Worm (Caenorhabditis elegans) whole organism, L1 larva: ENCODE results near the gene vang-1.

Experiments used
- C04F5.9 ChIP-seq: sonication (generic microtip); optimal IDR thresholded peaks from 2 replicates; lab custom pipeline; 2016; ENCODE audit warnings: missing genetic modification characterization, missing compliant biosample characterization
- C34B4.2 ChIP-seq: sonication (generic microtip); optimal IDR thresholded peaks from 2 replicates; lab custom pipeline; 2017; ENCODE audit warnings: mild to moderate bottlenecking, missing genetic modification characterization, missing compliant biosample characterization
- alr-1 ChIP-seq: fragments of 200-800 bp; sonication (Bioruptor generic); optimal IDR thresholded peaks from 2 replicates; lab custom pipeline; 2018; ENCODE audit warnings: borderline replicate concordance, mild to moderate bottlenecking, missing genetic modification characterization, missing compliant biosample characterization
- aly-2 ChIP-seq: fragments of 150-350 bp; optimal IDR thresholded peaks from 2 replicates; lab custom pipeline; 2014; ENCODE audit warnings: missing biosample characterization, missing genetic modification characterization
- blmp-1 ChIP-seq: fragments of 150-350 bp; optimal IDR thresholded peaks from 2 replicates; lab custom pipeline; 2014; ENCODE audit warnings: missing biosample characterization, missing genetic modification characterization
- ceh-63 ChIP-seq: fragments of 200-800 bp; sonication (Bioruptor generic); optimal IDR thresholded peaks from 2 replicates; lab custom pipeline; 2018; ENCODE audit warnings: mild to moderate bottlenecking, missing genetic modification characterization, missing compliant biosample characterization
- ceh-82 ChIP-seq, 3 experiments: fragments of 150-350 bp in 1 of 3; sonication (generic microtip) in 2 of 3; optimal IDR thresholded peaks; 2 replicates each; lab custom pipeline; 2014 to 2017; ENCODE audit warnings: missing biosample characterization in 3 of 3, missing genetic modification characterization in 3 of 3
- ceh-88 ChIP-seq: fragments of 200-800 bp; sonication (Bioruptor generic); IDR thresholded peaks from 2 replicates; pipeline ENCODE4 v1.3.6; 2022; ENCODE audit warnings: missing genetic modification characterization, missing compliant biosample characterization
- ces-1 ChIP-seq: fragments of 150-350 bp; optimal IDR thresholded peaks from 2 replicates; lab custom pipeline; 2014; ENCODE audit warnings: missing biosample characterization, missing genetic modification reagents, missing genetic modification characterization
- dpl-1 ChIP-seq, 3 experiments: fragments of 150-350 bp in 2 of 3; sonication (generic microtip) in 1 of 3; optimal IDR thresholded peaks; 2 replicates each; lab custom pipeline; 2014 to 2017; ENCODE audit warnings: missing biosample characterization in 3 of 3, missing genetic modification characterization in 3 of 3, missing genetic modification reagents in 3 of 3
- efl-1 ChIP-seq, 4 experiments: fragments of 150-350 bp; optimal IDR thresholded peaks in 3 of 4; peaks in 1 of 4; 1 replicate in 1 of 4; 2 replicates in 3 of 4; lab custom pipeline; 2014; ENCODE audit warnings: missing biosample characterization in 2 of 4, missing genetic modification characterization in 2 of 4, missing genetic modification reagents in 2 of 4
- egl-27 ChIP-seq, 2 experiments: fragments of 150-350 bp in 1 of 2; sonication (generic microtip); optimal IDR thresholded peaks; 3 replicates each; lab custom pipeline; 2017 to 2018; ENCODE audit warnings: missing biosample characterization in 2 of 2, missing genetic modification characterization in 2 of 2, missing genetic modification reagents in 2 of 2
- elt-2 ChIP-seq: sonication (generic microtip); optimal IDR thresholded peaks from 2 replicates; lab custom pipeline; 2016; ENCODE audit warnings: missing genetic modification characterization, mild to moderate bottlenecking, inconsistent platforms, missing compliant biosample characterization, missing genetic modification reagents
- elt-3 ChIP-seq, 6 experiments: fragments of 150-350 bp in 1 of 6; sonication (generic microtip); optimal IDR thresholded peaks; 2 replicates each; lab custom pipeline; 2017 to 2018; ENCODE audit warnings: missing biosample characterization in 6 of 6, missing genetic modification characterization in 6 of 6, inconsistent platforms in 1 of 6
- ets-5 ChIP-seq: fragments of 200-800 bp; sonication (Bioruptor generic); IDR thresholded peaks from 2 replicates; pipeline ENCODE4 v1.3.6; 2022; ENCODE audit warnings: missing genetic modification characterization, missing compliant biosample characterization
- fkh-10 ChIP-seq: sonication (generic microtip); optimal IDR thresholded peaks from 2 replicates; lab custom pipeline; 2017; ENCODE audit warnings: missing biosample characterization, missing genetic modification reagents, missing genetic modification characterization
- grh-1 ChIP-seq: fragments of 200-800 bp; sonication (Bioruptor generic); IDR thresholded peaks from 2 replicates; pipeline ENCODE4 v1.3.6; 2022; ENCODE audit warnings: missing genetic modification reagents, missing genetic modification characterization, missing compliant biosample characterization
- hlh-17 ChIP-seq: fragments of 200-800 bp; sonication (Bioruptor generic); optimal IDR thresholded peaks from 2 replicates; lab custom pipeline; 2018; ENCODE audit warnings: missing genetic modification characterization, mild to moderate bottlenecking, missing compliant biosample characterization, moderate library complexity, borderline replicate concordance
- hlh-4 ChIP-seq: sonication (generic microtip); optimal IDR thresholded peaks from 2 replicates; lab custom pipeline; 2016; ENCODE audit warnings: mild to moderate bottlenecking, missing genetic modification characterization, missing compliant biosample characterization
- isw-1 ChIP-seq: fragments of 200-800 bp; sonication (Bioruptor generic); IDR thresholded peaks from 2 replicates; pipeline ENCODE4 v1.3.6; 2022; ENCODE audit warnings: missing genetic modification characterization, missing compliant biosample characterization
- lin-13 ChIP-seq: fragments of 150-350 bp; optimal IDR thresholded peaks from 2 replicates; lab custom pipeline; 2014; ENCODE audit warnings: missing biosample characterization, missing genetic modification reagents, missing genetic modification characterization
- lin-14 ChIP-seq: fragments of 200-800 bp; sonication (Bioruptor generic); optimal IDR thresholded peaks from 2 replicates; lab custom pipeline; 2018; ENCODE audit warnings: mild to moderate bottlenecking, missing genetic modification characterization, moderate library complexity, missing compliant biosample characterization
- lin-15B ChIP-seq: fragments of 150-350 bp; sonication (generic microtip); optimal IDR thresholded peaks from 3 replicates; lab custom pipeline; 2014; ENCODE audit warnings: missing biosample characterization, missing genetic modification characterization
- lin-35 ChIP-seq, 2 experiments: fragments of 150-350 bp; optimal IDR thresholded peaks; 2 replicates each; lab custom pipeline; 2014; ENCODE audit warnings: missing biosample characterization in 2 of 2, missing genetic modification characterization in 2 of 2, missing genetic modification reagents in 2 of 2
- mab-9 ChIP-seq: fragments of 200-800 bp; sonication (Bioruptor generic); IDR thresholded peaks from 2 replicates; pipeline ENCODE4 v1.3.6; 2022; ENCODE audit warnings: missing genetic modification reagents, missing genetic modification characterization, missing compliant biosample characterization
- mdl-1 ChIP-seq, 2 experiments: fragments of 150-350 bp; optimal IDR thresholded peaks; 2 replicates each; lab custom pipeline; 2014 to 2017; ENCODE audit warnings: missing biosample characterization in 2 of 2, missing genetic modification characterization in 2 of 2, inconsistent platforms in 1 of 2
- mef-2 ChIP-seq: fragments of 150-350 bp; optimal IDR thresholded peaks from 2 replicates; lab custom pipeline; 2014; ENCODE audit warnings: missing biosample characterization, missing genetic modification characterization
- mep-1 ChIP-seq: fragments of 150-350 bp; optimal IDR thresholded peaks from 2 replicates; lab custom pipeline; 2014; ENCODE audit warnings: missing biosample characterization, missing genetic modification characterization
- nhr-20 ChIP-seq: sonication (generic microtip); optimal IDR thresholded peaks from 2 replicates; lab custom pipeline; 2016; ENCODE audit warnings: mild to moderate bottlenecking, missing genetic modification characterization, missing compliant biosample characterization
- nhr-237 ChIP-seq: fragments of 150-350 bp; optimal IDR thresholded peaks from 2 replicates; lab custom pipeline; 2014; ENCODE audit warnings: missing biosample characterization, missing genetic modification characterization
- nhr-28 ChIP-seq: fragments of 150-350 bp; optimal IDR thresholded peaks from 2 replicates; lab custom pipeline; 2014; ENCODE audit warnings: missing biosample characterization, missing genetic modification characterization
- nhr-76 ChIP-seq: sonication (generic microtip); optimal IDR thresholded peaks from 2 replicates; lab custom pipeline; 2017; ENCODE audit warnings: missing biosample characterization, missing genetic modification characterization
- nhr-77 ChIP-seq: fragments of 150-350 bp; optimal IDR thresholded peaks from 2 replicates; lab custom pipeline; 2014; ENCODE audit warnings: missing biosample characterization, missing genetic modification characterization
- nhr-84 ChIP-seq: sonication (generic microtip); optimal IDR thresholded peaks from 2 replicates; lab custom pipeline; 2017; ENCODE audit warnings: missing biosample characterization, missing genetic modification characterization
- pag-3 ChIP-seq: sonication (generic microtip); optimal IDR thresholded peaks from 2 replicates; lab custom pipeline; 2017; ENCODE audit warnings: missing genetic modification characterization, mild to moderate bottlenecking, missing compliant biosample characterization, antibody characterized with exemption, borderline replicate concordance; ENCODE audit not compliant: insufficient read depth
- pax-3 ChIP-seq: fragments of 200-800 bp; sonication (Bioruptor generic); optimal IDR thresholded peaks from 2 replicates; lab custom pipeline; 2018; ENCODE audit warnings: mild to moderate bottlenecking, missing genetic modification characterization, moderate library complexity, missing compliant biosample characterization
- pqm-1 ChIP-seq: sonication (generic microtip); optimal IDR thresholded peaks from 3 replicates; lab custom pipeline; 2017; ENCODE audit warnings: missing biosample characterization, missing genetic modification characterization
- snpc-4 ChIP-seq: fragments of 150-350 bp; optimal IDR thresholded peaks from 2 replicates; lab custom pipeline; 2014; ENCODE audit warnings: missing biosample characterization, missing genetic modification characterization
- snu-23 ChIP-seq: sonication (generic microtip); optimal IDR thresholded peaks from 2 replicates; lab custom pipeline; 2016; ENCODE audit warnings: missing genetic modification characterization, missing compliant biosample characterization
- tlp-1 ChIP-seq: fragments of 150-350 bp; optimal IDR thresholded peaks from 2 replicates; lab custom pipeline; 2014; ENCODE audit warnings: missing biosample characterization, missing genetic modification characterization
- unc-98 ChIP-seq: fragments of 200-800 bp; sonication (Bioruptor generic); IDR thresholded peaks from 2 replicates; pipeline ENCODE4 v1.3.6; 2022; ENCODE audit warnings: missing genetic modification characterization, missing compliant biosample characterization
- vab-15 ChIP-seq: sonication (generic microtip); optimal IDR thresholded peaks from 2 replicates; lab custom pipeline; 2017; ENCODE audit warnings: missing genotype, mild to moderate bottlenecking, missing genetic modification characterization, missing compliant biosample characterization
- xbp-1 ChIP-seq: sonication (generic microtip); optimal IDR thresholded peaks from 2 replicates; lab custom pipeline; 2016; ENCODE audit warnings: missing genetic modification characterization, missing compliant biosample characterization
- zag-1 ChIP-seq: fragments of 150-350 bp; optimal IDR thresholded peaks from 2 replicates; lab custom pipeline; 2014; ENCODE audit warnings: missing biosample characterization, missing genetic modification characterization

vang-1 gene

DNA sequence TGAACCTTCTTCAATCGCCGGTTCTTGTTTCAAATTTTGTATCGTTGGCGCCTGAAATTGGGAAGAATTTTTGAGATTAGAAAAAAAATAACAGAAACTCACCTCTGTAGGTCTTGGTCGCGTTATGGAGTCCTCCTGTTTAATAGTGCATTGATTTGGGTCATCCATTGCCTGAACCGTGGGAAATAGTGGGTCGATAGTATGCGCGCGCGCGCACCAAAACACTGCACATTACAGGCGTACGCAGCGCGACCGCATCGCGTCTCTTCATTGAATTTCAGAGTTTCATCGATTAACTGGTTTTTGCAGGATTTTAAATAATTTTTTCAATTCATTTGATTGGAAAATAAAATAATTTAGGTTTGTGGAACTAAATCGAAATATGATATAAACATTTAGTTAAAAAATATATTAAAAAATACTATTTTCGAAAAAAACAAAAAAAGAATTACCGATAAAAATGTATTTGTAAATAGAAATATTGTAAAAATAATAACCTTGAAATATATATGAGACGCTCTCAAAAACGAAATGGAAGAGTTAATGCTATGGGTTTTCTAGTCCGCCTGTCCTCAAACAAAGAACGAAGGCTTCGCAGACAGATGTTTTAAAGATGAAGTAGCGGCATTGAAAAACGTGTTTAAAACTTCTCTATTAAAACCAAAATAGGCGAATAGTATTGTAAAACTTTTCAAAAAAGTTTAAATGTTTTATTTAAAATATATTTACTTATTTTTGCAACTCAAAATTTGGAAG is 28.4 kb upstream of the vang-1 start, which contains the start of gene tra-4 (continued):
- TF ChIP-seq alr-1 (tag; lab: Kevin White, UChicago) (no peak), nhr-84 (tag; lab: Kevin White, UChicago) (no peak), zag-1 (no peak), efl-1 (optimal IDR thresholded peaks at IDR 0.05; lab: Kevin White, UChicago) (no peak), efl-1 (GFP tag; optimal IDR thresholded peaks at IDR 0.05 in 1 of 2; lab: Kevin White, UChicago) (no peak), blmp-1 (tag; lab: Kevin White, UChicago) (peak; percentile 32), hlh-4 (tag; lab: Kevin White, UChicago) (no peak), dpl-1 (GFP tag; optimal IDR thresholded peaks at IDR 0.05; lab: Kevin White, UChicago) (peak in 1 of 3 experiments; percentile 21), ceh-88 (no peak), pax-3 (tag; lab: Kevin White, UChicago) (no peak), grh-1 (no peak), fkh-10 (no peak), tlp-1 (tag; lab: Kevin White, UChicago) (no peak), aly-2 (tag; lab: Kevin White, UChicago) (no peak), nhr-77 (tag; lab: Kevin White, UChicago) (no peak), mef-2 (tag; lab: Kevin White, UChicago) (no peak), elt-2 (no peak), lin-15B (no peak), isw-1 (GFP tag; lab: Robert Waterston, UW) (no peak), ces-1 (GFP tag; lab: Kevin White, UChicago) (no peak), vab-15 (no peak), C34B4.2 (tag; lab: Kevin White, UChicago) (no peak), ceh-63 (GFP tag; lab: Kevin White, UChicago) (no peak), mab-9 (GFP tag; lab: Robert Waterston, UW) (no peak), C04F5.9 (tag; lab: Kevin White, UChicago) (no peak), xbp-1 (tag; lab: Kevin White, UChicago) (no peak), ceh-82 (tag; optimal IDR thresholded peaks at IDR 0.05; lab: Kevin White, UChicago) (no peak), mdl-1 (tag; optimal IDR thresholded peaks at IDR 0.05; lab: Kevin White, UChicago) (no peak), hlh-17 (GFP tag; lab: Kevin White, UChicago) (no peak), lin-13 (GFP tag; lab: Kevin White, UChicago) (no peak), snpc-4 (tag; lab: Kevin White, UChicago) (peak; percentile 14), egl-27 (tag; optimal IDR thresholded peaks at IDR 0.05; lab: Kevin White, UChicago) (no peak), lin-14 (peak; percentile 67), elt-3 (tag; optimal IDR thresholded peaks at IDR 0.05; lab: Kevin White, UChicago) (no peak), pqm-1 (no peak), nhr-20 (tag; lab: Kevin White, UChicago) (peak; percentile 32), mep-1 (peak; percentile 42), nhr-76 (no peak), nhr-28 (tag; lab: Kevin White, UChicago) (no peak), lin-35 (GFP tag; optimal IDR thresholded peaks at IDR 0.05; lab: Kevin White, UChicago) (no peak), ets-5 (GFP tag; lab: Robert Waterston, UW) (0 out of 2 replicates have a peak, but pooled peaks have one; percentile 56), snu-23 (GFP tag; lab: Kevin White, UChicago) (peak; percentile 46), nhr-237 (tag; lab: Kevin White, UChicago) (no peak), unc-98 (GFP tag; lab: Robert Waterston, UW) (no peak), pag-3 (no peak)
